Worm (Caenorhabditis elegans): ENCODE measurements around the gene fbxb-57.

DNA sequence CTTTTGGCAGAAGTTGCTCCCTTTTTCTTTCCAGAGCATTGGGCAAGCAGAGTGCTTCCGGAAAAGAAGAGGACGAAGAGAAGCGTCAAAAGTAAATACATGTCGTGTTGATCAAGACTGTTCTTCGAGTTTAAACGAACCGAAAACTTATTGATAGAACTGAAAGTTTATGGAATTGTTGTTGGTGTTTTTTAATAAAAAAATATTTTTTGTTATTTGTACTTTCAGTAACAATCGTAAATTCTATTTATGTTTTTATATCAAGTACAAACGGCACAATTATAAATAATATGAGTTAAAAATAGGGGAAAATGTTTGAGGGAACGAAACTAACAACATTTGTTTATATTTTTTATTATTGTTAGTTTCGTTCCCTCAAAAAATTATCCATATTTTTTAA lies 30.9 kb upstream of the fbxb-57 start, which contains the start of gene F21D9.3:
- TF ChIP-seq zip-4 (GFP tag; optimal IDR thresholded peaks at IDR 0.05) (no peak), lin-35 (GFP tag; optimal IDR thresholded peaks at IDR 0.05) (no peak), dpl-1 (GFP tag; optimal IDR thresholded peaks at IDR 0.05) (no peak), ceh-63 (GFP tag; optimal IDR thresholded peaks at IDR 0.05) (no peak), zag-1 (tag; optimal IDR thresholded peaks at IDR 0.05) (no peak), efl-3 (GFP tag; optimal IDR thresholded peaks at IDR 0.05) (no peak), nhr-90 (tag; optimal IDR thresholded peaks at IDR 0.05; ENCODE audit: poor library complexity) (no peak)
